Worm (Caenorhabditis elegans) whole organism, L1 larva: ENCODE measurements around the gene C25A8.5.

Experiments
- ceh-82 ChIP-seq, 3 experiments: fragments of 150-350 bp in 1 of 3; sonication (generic microtip) in 2 of 3; optimal IDR thresholded peaks; 2 replicates each; lab custom pipeline; 2014 to 2017; ENCODE audit warnings: missing biosample characterization in 3 of 3, missing genetic modification characterization in 3 of 3
- fos-1 ChIP-seq: fragments of 150-350 bp; optimal IDR thresholded peaks from 2 replicates; lab custom pipeline; 2014; ENCODE audit warnings: missing biosample characterization, missing genetic modification characterization
- jun-1 ChIP-seq: fragments of 150-350 bp; optimal IDR thresholded peaks from 2 replicates; lab custom pipeline; 2014; ENCODE audit warnings: missing biosample characterization, missing genetic modification reagents, missing genetic modification characterization
- nhr-76 ChIP-seq: sonication (generic microtip); optimal IDR thresholded peaks from 2 replicates; lab custom pipeline; 2017; ENCODE audit warnings: missing biosample characterization, missing genetic modification characterization
- skn-1 ChIP-seq: fragments of 150-350 bp; optimal IDR thresholded peaks from 2 replicates; lab custom pipeline; 2014; ENCODE audit warnings: missing biosample characterization, missing genetic modification characterization
- unc-130 ChIP-seq: fragments of 150-350 bp; optimal IDR thresholded peaks from 2 replicates; lab custom pipeline; 2017; ENCODE audit warnings: missing biosample characterization, missing genetic modification characterization, inconsistent platforms
- ztf-11 ChIP-seq, 2 experiments: sonication (generic microtip); optimal IDR thresholded peaks; 2 replicates each; lab custom pipeline; 2016 to 2017; ENCODE audit warnings: missing genetic modification characterization in 2 of 2, missing biosample characterization in 1 of 2, missing compliant biosample characterization in 1 of 2

DNA sequence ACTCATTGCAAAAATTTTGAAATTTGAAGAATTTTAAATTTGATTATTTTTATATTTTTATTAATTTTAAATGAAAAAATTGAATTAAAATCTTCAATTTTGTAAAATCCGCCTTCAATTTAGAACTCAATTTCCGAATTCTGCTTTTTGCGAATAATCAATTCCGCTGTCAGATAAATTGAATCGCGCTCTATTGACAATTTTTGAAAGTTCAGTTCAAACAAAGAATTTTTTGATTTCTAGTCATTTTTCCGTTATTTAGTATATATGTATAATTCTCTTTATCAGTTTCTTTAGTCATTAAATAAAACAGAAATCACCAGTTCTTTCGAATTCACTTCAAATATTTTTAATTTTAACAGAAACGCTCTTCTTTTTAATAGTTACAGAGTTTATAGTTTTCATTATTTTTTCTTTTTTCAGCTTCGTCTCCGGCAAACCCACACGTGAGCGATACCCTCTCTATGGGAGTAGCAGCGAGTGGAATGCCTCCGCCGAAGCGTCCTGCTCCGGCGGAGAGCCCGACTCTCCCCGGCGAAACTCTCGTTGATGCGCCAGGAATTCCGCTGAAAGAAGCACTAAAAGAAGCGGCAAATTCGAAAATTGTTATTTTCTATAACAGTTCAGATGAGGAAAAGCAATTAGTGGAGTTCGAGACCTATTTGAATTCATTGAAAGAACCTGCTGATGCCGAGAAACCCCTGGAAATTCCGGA is 13.6 kb downstream of the C25A8.5 start:
- TF ChIP-seq unc-130 (tag; lab: Kevin White, UChicago) (no peak), jun-1 (tag; lab: Kevin White, UChicago) (no peak), skn-1 (no peak), nhr-76 (tag; lab: Kevin White, UChicago) (no peak), ztf-11 (tag; optimal IDR thresholded peaks at IDR 0.05; lab: Kevin White, UChicago) (no peak), ceh-82 (tag; optimal IDR thresholded peaks at IDR 0.05; lab: Kevin White, UChicago) (no peak), fos-1 (tag; lab: Kevin White, UChicago) (no peak)
